Fruit fly (Drosophila melanogaster) whole organism, embryonic: ENCODE results near the gene Zip89B.

Source experiments
- B-H2 ChIP-seq: fragments of 200-800 bp; sonication (Bioruptor generic); optimal IDR thresholded peaks from 2 replicates; lab custom pipeline; 2018; ENCODE audit warnings: missing biosample characterization, mild to moderate bottlenecking, missing genetic modification characterization
- Bdp1 ChIP-seq: fragments of 200-800 bp; sonication (Bioruptor generic); optimal IDR thresholded peaks from 3 replicates; lab custom pipeline; 2016; ENCODE audit warnings: missing biosample characterization, missing genetic modification characterization
- BtbVII ChIP-seq: fragments of 200-800 bp; sonication (Bioruptor generic); optimal IDR thresholded peaks from 3 replicates; lab custom pipeline; 2017; ENCODE audit warnings: missing biosample characterization, mild to moderate bottlenecking, missing genetic modification characterization
- CG10431 ChIP-seq: fragments of 200-800 bp; sonication (Bioruptor generic); optimal IDR thresholded peaks from 3 replicates; lab custom pipeline; 2018; ENCODE audit warnings: missing biosample characterization, mild to moderate bottlenecking, missing genetic modification characterization
- CG10543 ChIP-seq: fragments of 200-800 bp; sonication (Bioruptor generic); optimal IDR thresholded peaks from 3 replicates; lab custom pipeline; 2017; ENCODE audit warnings: missing biosample characterization, mild to moderate bottlenecking, missing genetic modification characterization, moderate library complexity
- CG10654 ChIP-seq: fragments of 200-800 bp; sonication (Bioruptor generic); optimal IDR thresholded peaks from 2 replicates; lab custom pipeline; 2016; ENCODE audit warnings: missing biosample characterization, missing genetic modification characterization
- CG11247 ChIP-seq: fragments of 200-800 bp; sonication (Bioruptor generic); IDR thresholded peaks from 2 replicates; pipeline ENCODE4 v1.3.6; 2022; ENCODE audit warnings: missing biosample characterization, missing genetic modification characterization
- CG12071 ChIP-seq: fragments of 200-800 bp; sonication (Bioruptor generic); optimal IDR thresholded peaks from 3 replicates; lab custom pipeline; 2018; ENCODE audit warnings: missing biosample characterization, mild to moderate bottlenecking, missing genetic modification characterization
- CG14965 ChIP-seq: fragments of 200-800 bp; sonication (Bioruptor generic); optimal IDR thresholded peaks from 2 replicates; lab custom pipeline; 2016; ENCODE audit warnings: missing biosample characterization, missing genetic modification characterization, borderline replicate concordance
- CG1529 ChIP-seq: fragments of 200-800 bp; sonication (Bioruptor generic); optimal IDR thresholded peaks from 3 replicates; lab custom pipeline; 2018; ENCODE audit warnings: missing biosample characterization, missing genetic modification characterization
- CG15696 ChIP-seq: fragments of 200-800 bp; sonication (Bioruptor generic); optimal IDR thresholded peaks from 2 replicates; lab custom pipeline; 2019; ENCODE audit warnings: missing biosample characterization, mild to moderate bottlenecking, missing genetic modification characterization, moderate library complexity
- CG17361 ChIP-seq: fragments of 200-800 bp; sonication (Bioruptor generic); IDR thresholded peaks from 3 replicates; pipeline ENCODE4 v1.3.6; 2022; ENCODE audit warnings: missing biosample characterization, missing genetic modification characterization
- CG18011 ChIP-seq: fragments of 200-800 bp; sonication (Bioruptor generic); optimal IDR thresholded peaks from 2 replicates; lab custom pipeline; 2017; ENCODE audit warnings: missing biosample characterization, missing genetic modification characterization, mild to moderate bottlenecking, moderate library complexity, missing genotype
- CG30431 ChIP-seq: fragments of 200-800 bp; sonication (Bioruptor generic); optimal IDR thresholded peaks from 2 replicates; lab custom pipeline; 2017; ENCODE audit warnings: missing biosample characterization, missing genetic modification characterization
- CG31365 ChIP-seq: fragments of 200-800 bp; sonication (Bioruptor generic); optimal IDR thresholded peaks from 2 replicates; lab custom pipeline; 2018; ENCODE audit warnings: missing biosample characterization, mild to moderate bottlenecking, missing genetic modification characterization
- CG4282 ChIP-seq: fragments of 200-800 bp; sonication (Bioruptor generic); optimal IDR thresholded peaks from 2 replicates; lab custom pipeline; 2016; ENCODE audit warnings: missing biosample characterization, missing genetic modification characterization
- CG4854 ChIP-seq: fragments of 200-800 bp; sonication (Bioruptor generic); optimal IDR thresholded peaks from 2 replicates; lab custom pipeline; 2016; ENCODE audit warnings: missing biosample characterization, missing genetic modification characterization, inconsistent platforms
- CG6765 ChIP-seq: fragments of 200-800 bp; sonication (Bioruptor generic); optimal IDR thresholded peaks from 3 replicates; lab custom pipeline; 2017; ENCODE audit warnings: missing biosample characterization, mild to moderate bottlenecking, missing genetic modification characterization
- CG8089 ChIP-seq: fragments of 200-800 bp; sonication (Bioruptor generic); optimal IDR thresholded peaks from 3 replicates; lab custom pipeline; 2016; ENCODE audit warnings: missing biosample characterization, missing genetic modification characterization
- CG8924 ChIP-seq: fragments of 200-800 bp; optimal IDR thresholded peaks from 3 replicates; lab custom pipeline; 2019; ENCODE audit warnings: missing biosample characterization, mild to moderate bottlenecking, missing genetic modification characterization, moderate library complexity
- E2f1 ChIP-seq: fragments of 200-800 bp; sonication (Bioruptor generic); IDR thresholded peaks from 2 replicates; pipeline ENCODE4 v1.3.6; 2022; ENCODE audit warnings: missing biosample characterization, missing genetic modification characterization
- Elba2 ChIP-seq: fragments of 200-800 bp; sonication (Bioruptor generic); optimal IDR thresholded peaks from 3 replicates; lab custom pipeline; 2016; ENCODE audit warnings: missing biosample characterization, missing genetic modification characterization
- Fer2 ChIP-seq: fragments of 200-800 bp; sonication (Bioruptor generic); optimal IDR thresholded peaks from 2 replicates; lab custom pipeline; 2018; ENCODE audit warnings: missing biosample characterization, mild to moderate bottlenecking, missing genetic modification characterization, moderate library complexity
- H2.0 ChIP-seq: fragments of 200-800 bp; sonication (Bioruptor generic); IDR thresholded peaks from 2 replicates; pipeline ENCODE4 v1.3.6; 2022; ENCODE audit warnings: missing biosample characterization, missing genetic modification characterization
- HLH3B ChIP-seq: fragments of 200-800 bp; sonication (Bioruptor generic); IDR thresholded peaks from 2 replicates; pipeline ENCODE4 v1.3.6; 2022; ENCODE audit warnings: missing biosample characterization, missing genetic modification characterization
- HmgD ChIP-seq: fragments of 200-800 bp; sonication (Bioruptor generic); optimal IDR thresholded peaks from 3 replicates; lab custom pipeline; 2016; ENCODE audit warnings: missing biosample characterization, missing genetic modification characterization
- HmgZ ChIP-seq: fragments of 200-800 bp; sonication (Bioruptor generic); optimal IDR thresholded peaks from 2 replicates; lab custom pipeline; 2018; ENCODE audit warnings: missing biosample characterization, mild to moderate bottlenecking, missing genetic modification characterization
- Lhr ChIP-seq: fragments of 200-800 bp; sonication (Bioruptor generic); optimal IDR thresholded peaks from 3 replicates; lab custom pipeline; 2017; ENCODE audit warnings: mild to moderate bottlenecking, missing biosample characterization, missing genetic modification reagents, missing genetic modification characterization
- Pdp1 ChIP-seq, 2 experiments: fragments of 200-800 bp; sonication (Bioruptor generic); optimal IDR thresholded peaks; 3 replicates each; lab custom pipeline; 2016; ENCODE audit warnings: missing biosample characterization in 2 of 2, missing genetic modification characterization in 2 of 2, mild to moderate bottlenecking in 1 of 2, moderate library complexity in 1 of 2
- Usf ChIP-seq: fragments of 200-800 bp; sonication (Bioruptor generic); optimal IDR thresholded peaks from 2 replicates; lab custom pipeline; 2017; ENCODE audit warnings: missing genotype, missing biosample characterization, missing genetic modification characterization
- az2 ChIP-seq: fragments of 200-800 bp; sonication (Bioruptor generic); optimal IDR thresholded peaks from 3 replicates; lab custom pipeline; 2016; ENCODE audit warnings: missing biosample characterization, missing genetic modification characterization
- bbx ChIP-seq: fragments of 200-800 bp; sonication (Bioruptor generic); IDR thresholded peaks from 2 replicates; pipeline ENCODE4 v1.3.6; 2022; ENCODE audit warnings: missing biosample characterization, missing genetic modification characterization; ENCODE audit not compliant: partially characterized antibody
- bowl ChIP-seq: fragments of 200-800 bp; sonication (Bioruptor generic); IDR thresholded peaks from 2 replicates; pipeline ENCODE4 v1.3.6; 2022; ENCODE audit warnings: missing biosample characterization, missing genetic modification characterization
- caup ChIP-seq: fragments of 200-800 bp; sonication (Bioruptor generic); optimal IDR thresholded peaks from 3 replicates; lab custom pipeline; 2017; ENCODE audit warnings: missing biosample characterization, mild to moderate bottlenecking, missing genetic modification characterization, moderate library complexity; ENCODE audit not compliant: severe bottlenecking
- dati ChIP-seq: fragments of 200-800 bp; sonication (Bioruptor generic); IDR thresholded peaks from 2 replicates; pipeline ENCODE4 v1.3.6; 2022; ENCODE audit warnings: missing biosample characterization, missing genetic modification characterization
- dm ChIP-seq: fragments of 200-800 bp; sonication (Bioruptor generic); optimal IDR thresholded peaks from 3 replicates; lab custom pipeline; 2016; ENCODE audit warnings: missing biosample characterization, missing genetic modification characterization
- dmrt11E ChIP-seq: fragments of 200-800 bp; sonication (Bioruptor generic); optimal IDR thresholded peaks from 3 replicates; lab custom pipeline; 2018; ENCODE audit warnings: missing biosample characterization, mild to moderate bottlenecking, missing genetic modification characterization, moderate library complexity
- dmrt99B ChIP-seq: fragments of 200-800 bp; sonication (Bioruptor generic); optimal IDR thresholded peaks from 2 replicates; lab custom pipeline; 2018; ENCODE audit warnings: missing biosample characterization, mild to moderate bottlenecking, missing genetic modification characterization, moderate library complexity
- dysf ChIP-seq: fragments of 200-800 bp; sonication (Bioruptor generic); IDR thresholded peaks from 3 replicates; pipeline ENCODE4 v1.3.6; 2022; ENCODE audit warnings: missing biosample characterization, missing genetic modification characterization
- fd3F ChIP-seq: fragments of 200-800 bp; sonication (Bioruptor generic); optimal IDR thresholded peaks from 2 replicates; lab custom pipeline; 2018; ENCODE audit warnings: missing biosample characterization, mild to moderate bottlenecking, missing genetic modification characterization, moderate library complexity
- gce ChIP-seq: fragments of 200-800 bp; sonication (Bioruptor generic); IDR thresholded peaks from 3 replicates; pipeline ENCODE4 v1.3.6; 2022; ENCODE audit warnings: missing biosample characterization, missing genetic modification characterization
- gsb ChIP-seq: fragments of 200-800 bp; sonication (Bioruptor generic); IDR thresholded peaks from 2 replicates; pipeline ENCODE4 v1.3.6; 2022; ENCODE audit warnings: missing biosample characterization, missing genetic modification characterization
- hth ChIP-seq: fragments of >200 bp; optimal IDR thresholded peaks from 2 replicates; lab custom pipeline; 2017; ENCODE audit warnings: inconsistent platforms
- kay ChIP-seq: fragments of 200-800 bp; sonication (Bioruptor generic); optimal IDR thresholded peaks from 2 replicates; lab custom pipeline; 2016; ENCODE audit warnings: missing biosample characterization, missing genetic modification characterization
- ken ChIP-seq: fragments of 200-800 bp; sonication (Bioruptor generic); IDR thresholded peaks from 3 replicates; pipeline ENCODE4 v1.3.6; 2022; ENCODE audit warnings: missing biosample characterization, missing genetic modification characterization
- pita ChIP-seq: fragments of 200-800 bp; sonication (Bioruptor generic); optimal IDR thresholded peaks from 2 replicates; lab custom pipeline; 2017; ENCODE audit warnings: missing biosample characterization, mild to moderate bottlenecking, missing genetic modification characterization
- pum ChIP-seq: fragments of 200-800 bp; sonication (Bioruptor generic); optimal IDR thresholded peaks from 2 replicates; lab custom pipeline; 2016; ENCODE audit warnings: missing biosample characterization, missing genetic modification characterization
- salm ChIP-seq: fragments of 200-800 bp; sonication (Bioruptor generic); optimal IDR thresholded peaks from 2 replicates; lab custom pipeline; 2018; ENCODE audit warnings: missing biosample characterization, mild to moderate bottlenecking, missing genetic modification characterization
- sna ChIP-seq: fragments of 200-800 bp; sonication (Bioruptor generic); IDR thresholded peaks from 2 replicates; pipeline ENCODE4 v1.3.6; 2022; ENCODE audit warnings: missing biosample characterization, missing genetic modification characterization; ENCODE audit not compliant: partially characterized antibody
- sr ChIP-seq: fragments of 200-800 bp; sonication (Bioruptor generic); IDR thresholded peaks from 3 replicates; pipeline ENCODE4 v1.3.6; 2022; ENCODE audit warnings: missing biosample characterization, missing genetic modification characterization

The Zip89B gene

dm6 chr3R:16331809-16332343 is 26.3 kb downstream of the Zip89B start (continued):
- TF ChIP-seq CG10654 (GFP tag; lab: Kevin White, UChicago) (peak; percentile 3), bowl (GFP tag; lab: Robert Waterston, UW) (no peak), CG10431 (GFP tag; lab: Kevin White, UChicago) (peak; percentile 76), CG17361 (peak; percentile 58; the same call in 2 of the 3 replicates), CG14965 (GFP tag; lab: Kevin White, UChicago) (no peak), sr (GFP tag; lab: Robert Waterston, UW) (0 out of 3 replicates have a peak, but pooled peaks have one; percentile 34), dmrt11E (tag; lab: Kevin White, UChicago) (peak; percentile 79), Bdp1 (peak; percentile 78), ken (GFP tag; lab: Robert Waterston, UW) (no peak), B-H2 (GFP tag; lab: Kevin White, UChicago) (peak; percentile 37), gsb (peak; percentile 63), dati (GFP tag; lab: Robert Waterston, UW) (no peak), dmrt99B (tag; lab: Kevin White, UChicago) (no peak), dysf (GFP tag; lab: Robert Waterston, UW) (peak; percentile 50; the same call in 2 of the 3 replicates), pita (GFP tag; lab: Kevin White, UChicago) (no peak), Fer2 (peak; percentile 50), HLH3B (GFP tag; lab: Robert Waterston, UW) (peak; percentile 36; the same call in 1 of the 2 replicates), CG31365 (tag; lab: Kevin White, UChicago) (peak; percentile 51), CG12071 (peak; percentile 53), Elba2 (GFP tag; lab: Kevin White, UChicago) (no peak), CG8089 (GFP tag; lab: Kevin White, UChicago) (peak; percentile 86), gce (GFP tag; lab: Robert Waterston, UW) (peak; percentile 80; the same call in 2 of the 3 replicates), CG4854 (peak; percentile 21), CG6765 (peak; percentile 42), CG8924 (peak; percentile 31), caup (GFP tag; lab: Kevin White, UChicago) (peak; percentile 74), CG15696 (tag; lab: Kevin White, UChicago) (peak; percentile 51), CG4282 (GFP tag; lab: Kevin White, UChicago) (no peak), dm (GFP tag; lab: Kevin White, UChicago) (peak; percentile 27), HmgD (GFP tag; lab: Kevin White, UChicago) (no peak), BtbVII (peak; percentile 41), CG1529 (peak; percentile 73), CG30431 (peak; percentile 44), pum (GFP tag; lab: Kevin White, UChicago) (peak; percentile 19), H2.0 (no peak), Lhr (GFP tag; lab: Kevin White, UChicago) (peak; percentile 78), Pdp1 (GFP tag; optimal IDR thresholded peaks at IDR 0.05; lab: Kevin White, UChicago) (peak; percentile 20 to 57), E2f1 (GFP tag; lab: Robert Waterston, UW) (peak; percentile 55; the same call in 1 of the 2 replicates), kay (peak; percentile 59), sna (no peak), hth (no peak), HmgZ (tag; lab: Kevin White, UChicago) (peak; percentile 62), CG10543 (peak; percentile 70), salm (tag; lab: Kevin White, UChicago) (peak; percentile 59), CG11247 (GFP tag; lab: Robert Waterston, UW) (peak; percentile 58), bbx (GFP tag; lab: Robert Waterston, UW) (no peak), fd3F (GFP tag; lab: Kevin White, UChicago) (peak; percentile 52), az2 (GFP tag; lab: Kevin White, UChicago) (no peak), CG18011 (GFP tag; lab: Kevin White, UChicago) (peak; percentile 36), Usf (peak; percentile 13)
